Fruit fly (Drosophila melanogaster) whole organism: ENCODE data around the gene Sh3beta.

Source experiments
- Dll ChIP-seq: fragments of >200 bp; optimal IDR thresholded peaks from 2 replicates; lab custom pipeline; 2017
- psq ChIP-seq: fragments of >200 bp; optimal IDR thresholded peaks from 2 replicates; lab custom pipeline; 2017
- usp ChIP-seq: fragments of >200 bp; optimal IDR thresholded peaks from 2 replicates; lab custom pipeline; 2017; ENCODE audit warnings: missing biosample characterization, missing genetic modification characterization, mixed read lengths

DNA sequence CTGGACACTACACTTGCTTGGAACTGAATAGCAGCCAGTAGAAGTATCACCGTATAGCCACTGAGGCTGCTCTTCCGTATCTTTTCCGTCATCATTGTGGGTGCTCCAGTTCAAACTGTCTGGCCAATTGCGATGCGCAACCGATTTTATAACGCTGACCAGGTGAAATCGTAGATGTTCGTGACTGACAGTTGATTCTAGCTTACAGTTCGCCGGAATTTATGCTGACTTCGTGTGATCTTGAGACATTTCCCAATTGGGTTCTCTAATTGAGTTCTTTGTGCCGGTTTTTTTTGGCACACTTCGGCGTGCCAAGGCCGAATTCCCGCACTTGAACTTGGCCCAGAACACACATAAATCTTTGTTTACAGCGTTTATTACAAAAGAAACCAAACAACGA lies 22.1 kb downstream of the Sh3beta start, which contains the start of gene CG14834:
- TF ChIP-seq usp (no peak), psq (no peak), Dll (lab: Kevin White, UChicago) (no peak)
